Worm (Caenorhabditis elegans): Measurements from ENCODE around the gene pycr-1.
A peak's percentile ranks its signal among the peaks of the same experiment; 100 is the strongest.

DNA sequence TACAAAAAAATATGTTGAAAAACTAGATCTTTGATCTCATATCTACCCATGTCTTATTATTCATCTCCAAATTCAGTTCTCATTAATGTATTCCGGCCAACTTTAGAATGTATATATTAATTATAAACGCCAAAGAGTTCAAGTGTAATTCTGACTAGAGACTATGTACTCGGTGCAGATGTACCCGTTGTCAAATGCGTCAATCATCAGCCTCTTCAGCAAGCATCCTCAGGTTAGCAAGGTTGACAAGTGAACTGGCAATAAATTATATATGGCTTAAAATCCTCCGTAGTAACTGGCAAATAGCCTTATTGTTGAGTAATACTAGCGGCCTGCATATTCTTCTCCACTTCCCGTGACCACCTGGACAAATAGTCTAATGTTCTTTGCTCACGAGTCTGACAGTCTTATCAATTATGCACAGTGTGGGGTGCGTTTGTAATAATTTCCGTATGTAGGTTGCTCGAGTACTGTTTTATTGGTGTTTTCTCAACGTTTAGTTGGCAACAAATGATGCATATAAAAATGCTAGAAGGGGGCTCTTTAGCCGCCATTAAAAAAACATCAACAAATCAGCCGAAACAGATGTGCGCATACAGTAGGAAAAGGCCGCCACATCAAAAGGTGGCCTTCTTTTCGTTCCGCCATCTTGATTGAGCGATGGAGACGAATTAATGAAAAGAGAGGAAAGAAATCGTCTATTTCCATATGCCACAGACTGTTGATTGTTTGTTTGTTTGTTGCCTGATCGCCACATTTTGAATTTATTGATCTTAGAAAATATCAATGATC is 41.8 kb downstream of the pycr-1 start:
- no peak for TF ChIP-seq nhr-11 (tag; optimal IDR thresholded peaks at IDR 0.05)
- TF ChIP-seq lin-11 (tag; optimal IDR thresholded peaks at IDR 0.05): no peak
- no peak for TF ChIP-seq ceh-6 (GFP tag; optimal IDR thresholded peaks at IDR 0.05)
- no peak for TF ChIP-seq npax-4 (tag; optimal IDR thresholded peaks at IDR 0.05)
- TF ChIP-seq unc-55 (GFP tag; optimal IDR thresholded peaks at IDR 0.05): peak; percentile 20

Measured in whole organism, late embryonic.